Fruit fly (Drosophila melanogaster) whole organism, embryonic: ENCODE data around the gene cv-c.

Experiments used
- Antp ChIP-seq: fragments of 200-800 bp; sonication (Bioruptor generic); optimal IDR thresholded peaks from 3 replicates; lab custom pipeline; 2016; ENCODE audit warnings: missing biosample characterization, missing genetic modification characterization
- Atf6 ChIP-seq: fragments of 200-800 bp; sonication (Bioruptor generic); IDR thresholded peaks from 2 replicates; pipeline ENCODE4 v1.3.6; 2022; ENCODE audit warnings: missing biosample characterization, missing genetic modification characterization
- BtbVII ChIP-seq: fragments of 200-800 bp; sonication (Bioruptor generic); optimal IDR thresholded peaks from 3 replicates; lab custom pipeline; 2017; ENCODE audit warnings: missing biosample characterization, mild to moderate bottlenecking, missing genetic modification characterization
- CG1233 ChIP-seq: fragments of 200-800 bp; sonication (Bioruptor generic); optimal IDR thresholded peaks from 4 replicates; lab custom pipeline; 2018; ENCODE audit warnings: missing biosample characterization, mild to moderate bottlenecking, missing genetic modification characterization
- CG15479 ChIP-seq: fragments of 200-800 bp; sonication (Bioruptor generic); optimal IDR thresholded peaks from 3 replicates; lab custom pipeline; 2019; ENCODE audit warnings: missing biosample characterization, mild to moderate bottlenecking, missing genetic modification characterization, moderate library complexity
- CG16779 ChIP-seq: fragments of 200-800 bp; sonication (Bioruptor generic); IDR thresholded peaks from 2 replicates; pipeline ENCODE4 v1.3.6; 2022; ENCODE audit warnings: missing biosample characterization, missing genetic modification characterization
- CG17359 ChIP-seq: fragments of 200-800 bp; sonication (Bioruptor generic); optimal IDR thresholded peaks from 3 replicates; lab custom pipeline; 2018; ENCODE audit warnings: missing biosample characterization, mild to moderate bottlenecking, missing genetic modification characterization, moderate library complexity
- CG18262 ChIP-seq: fragments of 200-800 bp; optimal IDR thresholded peaks from 3 replicates; lab custom pipeline; 2019; ENCODE audit warnings: missing biosample characterization, mild to moderate bottlenecking, missing genetic modification characterization, moderate library complexity
- CG1832 ChIP-seq: fragments of 200-800 bp; sonication (Bioruptor generic); optimal IDR thresholded peaks from 2 replicates; lab custom pipeline; 2017; ENCODE audit warnings: missing biosample characterization, mild to moderate bottlenecking, missing genetic modification characterization, inconsistent platforms
- CG2120 ChIP-seq: fragments of 200-800 bp; sonication (Bioruptor generic); optimal IDR thresholded peaks from 3 replicates; lab custom pipeline; 2016; ENCODE audit warnings: missing biosample characterization, missing genetic modification characterization
- CG2129 ChIP-seq: fragments of 200-800 bp; sonication (Bioruptor generic); IDR thresholded peaks from 2 replicates; pipeline ENCODE4 v1.3.6; 2022; ENCODE audit warnings: missing biosample characterization, missing genetic modification characterization; ENCODE audit not compliant: partially characterized antibody
- CG2678 ChIP-seq: fragments of 200-800 bp; sonication (Bioruptor generic); optimal IDR thresholded peaks from 3 replicates; lab custom pipeline; 2019; ENCODE audit warnings: missing biosample characterization, mild to moderate bottlenecking, missing genetic modification characterization, moderate library complexity
- CG3163 ChIP-seq: fragments of 200-800 bp; sonication (Bioruptor generic); optimal IDR thresholded peaks from 3 replicates; lab custom pipeline; 2016; ENCODE audit warnings: missing biosample characterization, missing genetic modification characterization
- CG33557 ChIP-seq: fragments of 200-800 bp; sonication (Bioruptor generic); optimal IDR thresholded peaks from 2 replicates; lab custom pipeline; 2019; ENCODE audit warnings: missing biosample characterization, mild to moderate bottlenecking, missing genetic modification characterization, moderate library complexity
- CG3726 ChIP-seq: fragments of 200-800 bp; sonication (Bioruptor generic); IDR thresholded peaks from 3 replicates; pipeline ENCODE4, ENCODE4 v1.3.6; 2022; ENCODE audit warnings: missing biosample characterization, missing genetic modification characterization
- CG3838 ChIP-seq: fragments of 200-800 bp; sonication (Bioruptor generic); optimal IDR thresholded peaks from 3 replicates; lab custom pipeline; 2016; ENCODE audit warnings: missing biosample characterization, missing genetic modification characterization
- CG4730 ChIP-seq: fragments of 200-800 bp; sonication (Bioruptor generic); IDR thresholded peaks from 2 replicates; pipeline ENCODE4 v1.3.6; 2022; ENCODE audit warnings: missing biosample characterization, missing genetic modification characterization
- CG6813 ChIP-seq: fragments of 200-800 bp; sonication (Bioruptor generic); optimal IDR thresholded peaks from 2 replicates; lab custom pipeline; 2017; ENCODE audit warnings: missing biosample characterization, missing genetic modification characterization, mild to moderate bottlenecking, moderate library complexity, missing genetic modification reagents
- CG8281 ChIP-seq: fragments of 200-800 bp; sonication (Bioruptor generic); optimal IDR thresholded peaks from 2 replicates; lab custom pipeline; 2018; ENCODE audit warnings: missing biosample characterization, mild to moderate bottlenecking, missing genetic modification characterization, moderate library complexity
- CG9215 ChIP-seq: fragments of 200-800 bp; sonication (Bioruptor generic); IDR thresholded peaks from 2 replicates; pipeline ENCODE4 v1.3.6; 2022; ENCODE audit warnings: missing biosample characterization, missing genetic modification characterization
- CkIIα-i1 ChIP-seq: fragments of 200-800 bp; sonication (Bioruptor generic); IDR thresholded peaks from 2 replicates; pipeline ENCODE4 v1.3.6; 2022; ENCODE audit warnings: missing biosample characterization, missing genetic modification characterization
- Dek ChIP-seq: fragments of 200-800 bp; sonication (Bioruptor generic); optimal IDR thresholded peaks from 3 replicates; lab custom pipeline; 2019; ENCODE audit warnings: missing biosample characterization, mild to moderate bottlenecking, missing genetic modification characterization, moderate library complexity
- Fer1 ChIP-seq: fragments of 200-800 bp; sonication (Bioruptor generic); optimal IDR thresholded peaks from 2 replicates; lab custom pipeline; 2017; ENCODE audit warnings: missing biosample characterization, mild to moderate bottlenecking, missing genetic modification characterization
- HmgD ChIP-seq: fragments of 200-800 bp; sonication (Bioruptor generic); optimal IDR thresholded peaks from 3 replicates; lab custom pipeline; 2016; ENCODE audit warnings: missing biosample characterization, missing genetic modification characterization
- MTF-1 ChIP-seq: fragments of 200-800 bp; sonication (Bioruptor generic); optimal IDR thresholded peaks from 2 replicates; lab custom pipeline; 2018; ENCODE audit warnings: missing biosample characterization, mild to moderate bottlenecking, missing genetic modification characterization, borderline replicate concordance
- Mes4 ChIP-seq: fragments of 200-800 bp; sonication (Bioruptor generic); optimal IDR thresholded peaks from 2 replicates; lab custom pipeline; 2016; ENCODE audit warnings: missing biosample characterization, missing genetic modification characterization
- Opbp ChIP-seq: fragments of 200-800 bp; sonication (Bioruptor generic); IDR thresholded peaks from 3 replicates; pipeline ENCODE4 v1.3.6; 2022; ENCODE audit warnings: missing biosample characterization, missing genetic modification characterization; ENCODE audit not compliant: partially characterized antibody
- Ssrp ChIP-seq: fragments of 200-800 bp; sonication (Bioruptor generic); optimal IDR thresholded peaks from 2 replicates; lab custom pipeline; 2018; ENCODE audit warnings: missing biosample characterization, mild to moderate bottlenecking, missing genetic modification characterization, moderate library complexity
- TFAM ChIP-seq: fragments of 200-800 bp; sonication (Bioruptor generic); optimal IDR thresholded peaks from 2 replicates; lab custom pipeline; 2017; ENCODE audit warnings: missing biosample characterization, missing genetic modification characterization, inconsistent platforms
- ato ChIP-seq: fragments of 200-800 bp; sonication (Bioruptor generic); IDR thresholded peaks from 2 replicates; pipeline ENCODE4 v1.3.6; 2022; ENCODE audit warnings: missing biosample characterization, missing genetic modification characterization; ENCODE audit not compliant: partially characterized antibody
- cas ChIP-seq: fragments of 200-800 bp; sonication (Bioruptor generic); IDR thresholded peaks from 2 replicates; pipeline ENCODE4 v1.3.6; 2022; ENCODE audit warnings: missing biosample characterization, missing genetic modification characterization
- chif ChIP-seq, 2 experiments: fragments of 200-800 bp; sonication (Bioruptor generic); optimal IDR thresholded peaks; 3 replicates each; lab custom pipeline; 2016; ENCODE audit warnings: missing biosample characterization in 2 of 2, missing genetic modification characterization in 2 of 2
- chm ChIP-seq: fragments of 200-800 bp; sonication (Bioruptor generic); IDR thresholded peaks from 2 replicates; pipeline ENCODE4 v1.3.6; 2022; ENCODE audit warnings: missing biosample characterization, missing genetic modification characterization
- dpn ChIP-seq, 2 experiments: fragments of 200-800 bp; sonication (Bioruptor generic); optimal IDR thresholded peaks; 3 replicates each; lab custom pipeline; 2016; ENCODE audit warnings: missing biosample characterization in 2 of 2, missing genetic modification characterization in 2 of 2
- fd3F ChIP-seq: fragments of 200-800 bp; sonication (Bioruptor generic); optimal IDR thresholded peaks from 2 replicates; lab custom pipeline; 2018; ENCODE audit warnings: missing biosample characterization, mild to moderate bottlenecking, missing genetic modification characterization, moderate library complexity
- gro ChIP-seq: fragments of 200-800 bp; sonication (Bioruptor generic); optimal IDR thresholded peaks from 2 replicates; lab custom pipeline; 2016; ENCODE audit warnings: missing biosample characterization, missing genetic modification characterization
- hb ChIP-seq: fragments of 200-800 bp; sonication (Bioruptor generic); IDR thresholded peaks from 3 replicates; pipeline ENCODE4 v1.3.6; 2022; ENCODE audit warnings: missing biosample characterization, missing genetic modification characterization; ENCODE audit not compliant: partially characterized antibody
- ken ChIP-seq: fragments of 200-800 bp; sonication (Bioruptor generic); IDR thresholded peaks from 3 replicates; pipeline ENCODE4 v1.3.6; 2022; ENCODE audit warnings: missing biosample characterization, missing genetic modification characterization
- lmd ChIP-seq: fragments of 200-800 bp; sonication (Bioruptor generic); IDR thresholded peaks from 2 replicates; pipeline ENCODE4 v1.3.6; 2022; ENCODE audit warnings: missing biosample characterization, missing genetic modification characterization
- lov ChIP-seq, 2 experiments: fragments of 200-800 bp in 1 of 2; fragments of >200 bp in 1 of 2; sonication (Bioruptor generic) in 1 of 2; IDR thresholded peaks in 1 of 2; optimal IDR thresholded peaks in 1 of 2; 2 replicates in 1 of 2; 3 replicates in 1 of 2; pipeline versions ENCODE4 v1.3.6 to Lab custom; 2017 to 2022; ENCODE audit warnings: missing biosample characterization in 1 of 2, missing genetic modification characterization in 1 of 2
- nerfin-1 ChIP-seq: fragments of 200-800 bp; sonication (Bioruptor generic); optimal IDR thresholded peaks from 3 replicates; lab custom pipeline; 2019; ENCODE audit warnings: missing biosample characterization, mild to moderate bottlenecking, missing genetic modification characterization, moderate library complexity
- pan ChIP-seq, 4 experiments: fragments of >200 bp in 3 of 4; fragments of 200-800 bp in 1 of 4; sonication (Bioruptor generic) in 1 of 4; optimal IDR thresholded peaks in 3 of 4; IDR thresholded peaks in 1 of 4; 2 replicates each; pipeline versions ENCODE4 v1.3.6 to Lab custom; 2017 to 2022; ENCODE audit warnings: missing biosample characterization in 2 of 4, missing genetic modification characterization in 2 of 4, mixed read lengths in 1 of 4
- schlank ChIP-seq: fragments of 200-800 bp; sonication (Bioruptor generic); optimal IDR thresholded peaks from 2 replicates; lab custom pipeline; 2018; ENCODE audit warnings: missing biosample characterization, mild to moderate bottlenecking, missing genetic modification characterization
- sob ChIP-seq: fragments of 200-800 bp; sonication (Bioruptor generic); IDR thresholded peaks from 2 replicates; pipeline ENCODE4 v1.3.6; 2022; ENCODE audit warnings: missing biosample characterization, missing genetic modification characterization
- toy ChIP-seq: fragments of 200-800 bp; sonication (Bioruptor generic); IDR thresholded peaks from 2 replicates; pipeline ENCODE4 v1.3.6; 2022; ENCODE audit warnings: missing biosample characterization, missing genetic modification characterization
- tx ChIP-seq: fragments of 200-800 bp; sonication (Bioruptor generic); optimal IDR thresholded peaks from 2 replicates; lab custom pipeline; 2016; ENCODE audit warnings: missing biosample characterization, missing genetic modification characterization
- unpg ChIP-seq: fragments of 200-800 bp; sonication (Bioruptor generic); optimal IDR thresholded peaks from 3 replicates; lab custom pipeline; 2018; ENCODE audit warnings: missing biosample characterization, mild to moderate bottlenecking, missing genetic modification characterization, moderate library complexity
- vfl ChIP-seq: fragments of 200-800 bp; sonication (Bioruptor generic); optimal IDR thresholded peaks from 2 replicates; lab custom pipeline; 2016; ENCODE audit warnings: missing biosample characterization, missing genetic modification characterization
- zf30C ChIP-seq: fragments of 200-800 bp; sonication (Bioruptor generic); optimal IDR thresholded peaks from 3 replicates; lab custom pipeline; 2018; ENCODE audit warnings: missing biosample characterization, mild to moderate bottlenecking, missing genetic modification characterization

Gene cv-c

dm6 chr3R:14479623-14480194 lies 1.8 kb downstream of the cv-c start (continued):
- TF ChIP-seq CkIIα-i1 (GFP tag; lab: Robert Waterston, UW): no peak
- peak; percentile 58 for TF ChIP-seq fd3F
- peak; percentile 64 for TF ChIP-seq CG2678 (tag; lab: Kevin White, UChicago)
- no peak for TF ChIP-seq lov (optimal IDR thresholded peaks at IDR 0.05; lab: Kevin White, UChicago)
- TF ChIP-seq lov (GFP tag; IDR thresholded peaks at IDR 0.05; lab: Robert Waterston, UW): 0 out of 3 replicates have a peak, but pooled peaks have one; percentile 29
- TF ChIP-seq CG8281 (tag; lab: Kevin White, UChicago): no peak
- peak; percentile 7 for TF ChIP-seq gro (GFP tag; lab: Kevin White, UChicago)
- no peak for TF ChIP-seq CG3838
- TF ChIP-seq Fer1: peak; percentile 60
- peak; percentile 62 for TF ChIP-seq schlank
- TF ChIP-seq CG1233: peak; percentile 36
- no peak for TF ChIP-seq CG15479 (GFP tag; lab: Kevin White, UChicago)
- no peak for TF ChIP-seq nerfin-1 (tag; lab: Kevin White, UChicago)
- TF ChIP-seq MTF-1: peak; percentile 6
- no peak for TF ChIP-seq CG2129
- TF ChIP-seq ato (GFP tag; lab: Robert Waterston, UW): no peak
- peak; percentile 26 for TF ChIP-seq CG17359
- no peak for TF ChIP-seq CG4730 (GFP tag; lab: Robert Waterston, UW)
- TF ChIP-seq ken (GFP tag; lab: Robert Waterston, UW): no peak
- no peak for TF ChIP-seq cas
- no peak for TF ChIP-seq CG16779 (GFP tag; lab: Robert Waterston, UW)
- TF ChIP-seq CG2120: peak; percentile 23
- no peak for TF ChIP-seq CG3163
- TF ChIP-seq lmd (GFP tag; lab: Robert Waterston, UW): no peak
- TF ChIP-seq vfl (GFP tag; lab: Kevin White, UChicago): peak; percentile 4
- TF ChIP-seq Opbp (GFP tag; lab: Robert Waterston, UW): no peak
- no peak for TF ChIP-seq CG33557 (GFP tag; lab: Kevin White, UChicago)
- no peak for TF ChIP-seq Ssrp
- TF ChIP-seq sob (GFP tag; lab: Robert Waterston, UW): peak; percentile 14; the same call in 1 of the 2 replicates
- TF ChIP-seq chif (GFP tag; optimal IDR thresholded peaks at IDR 0.05; lab: Kevin White, UChicago): no peak
- no peak for TF ChIP-seq Antp (GFP tag; lab: Kevin White, UChicago)
- 0 out of 2 replicates have a peak, but pooled peaks have one; percentile 29 for TF ChIP-seq chm (GFP tag; lab: Robert Waterston, UW)
- TF ChIP-seq zf30C (GFP tag; lab: Kevin White, UChicago): no peak
- no peak for TF ChIP-seq hb (GFP tag; lab: Robert Waterston, UW)
- no peak for TF ChIP-seq Mes4 (GFP tag; lab: Kevin White, UChicago)
- TF ChIP-seq Atf6 (GFP tag; lab: Robert Waterston, UW): peak; percentile 42; the same call in 1 of the 2 replicates
- TF ChIP-seq HmgD: no peak
- TF ChIP-seq CG3726 (GFP tag; lab: Robert Waterston, UW): no peak
- peak; percentile 15 for TF ChIP-seq Dek
- TF ChIP-seq CG9215: no peak
- TF ChIP-seq dpn (GFP tag; optimal IDR thresholded peaks at IDR 0.05; lab: Kevin White, UChicago): no peak
- TF ChIP-seq CG18262 (tag; lab: Kevin White, UChicago): no peak
- TF ChIP-seq CG6813 (GFP tag; lab: Kevin White, UChicago): no peak
- TF ChIP-seq TFAM (GFP tag; lab: Kevin White, UChicago): no peak
- no peak for TF ChIP-seq pan (optimal IDR thresholded peaks at IDR 0.05; lab: Kevin White, UChicago)
- peak in 1 of 2 experiments; percentile 12 for TF ChIP-seq pan (GFP tag; optimal IDR thresholded peaks at IDR 0.05 in 1 of 2, IDR thresholded peaks at IDR 0.05 in 1 of 2)
- peak; percentile 28 for TF ChIP-seq unpg (GFP tag; lab: Kevin White, UChicago)
- TF ChIP-seq CG1832: no peak
- peak; percentile 23 for TF ChIP-seq BtbVII (GFP tag; lab: Kevin White, UChicago)
- TF ChIP-seq toy (GFP tag; lab: Robert Waterston, UW): no peak
- TF ChIP-seq tx (GFP tag; lab: Kevin White, UChicago): no peak
